Worm (Caenorhabditis elegans) whole organism, early embryonic: ENCODE data around the gene T10H4.4.
"Not testable (repeated sequence)": the region's sequence is repeated elsewhere in the genome, so short reads cannot be mapped to it uniquely, and the experiment has no call there.

Source experiments
- B0310.2 ChIP-seq: sonication (generic microtip); optimal IDR thresholded peaks from 2 replicates; lab custom pipeline; 2016; ENCODE audit warnings: mild to moderate bottlenecking, missing genetic modification characterization, missing compliant biosample characterization
- F13C5.2 ChIP-seq: sonication (generic microtip); optimal IDR thresholded peaks from 2 replicates; lab custom pipeline; 2017; ENCODE audit warnings: mild to moderate bottlenecking, missing genetic modification characterization, inconsistent platforms, missing compliant biosample characterization
- aly-1 ChIP-seq: sonication (generic microtip); optimal IDR thresholded peaks from 2 replicates; lab custom pipeline; 2016; ENCODE audit warnings: missing genetic modification characterization, missing compliant biosample characterization
- ama-1 ChIP-seq: fragments of 150-350 bp; optimal IDR thresholded peaks from 2 replicates; lab custom pipeline; 2014
- ceh-13 ChIP-seq: fragments of 200-800 bp; sonication (Bioruptor generic); optimal IDR thresholded peaks from 2 replicates; lab custom pipeline; 2018; ENCODE audit warnings: mild to moderate bottlenecking, missing genetic modification characterization, missing compliant biosample characterization
- ceh-36 ChIP-seq: sonication (generic microtip); optimal IDR thresholded peaks from 2 replicates; lab custom pipeline; 2016; ENCODE audit warnings: missing genetic modification characterization, inconsistent platforms, missing compliant biosample characterization
- ets-7 ChIP-seq: sonication (generic microtip); optimal IDR thresholded peaks from 2 replicates; lab custom pipeline; 2016; ENCODE audit warnings: missing genotype, missing genetic modification characterization, missing compliant biosample characterization
- flt-1 ChIP-seq: fragments of 200-800 bp; sonication (Bioruptor generic); IDR thresholded peaks from 2 replicates; pipeline ENCODE4 v1.3.6; 2022; ENCODE audit warnings: missing genetic modification characterization, missing compliant biosample characterization
- hmbx-1 ChIP-seq: sonication (generic microtip); optimal IDR thresholded peaks from 2 replicates; lab custom pipeline; 2016; ENCODE audit warnings: mild to moderate bottlenecking, missing genetic modification characterization, missing compliant biosample characterization
- hmg-4 ChIP-seq: fragments of 200-800 bp; sonication (Bioruptor generic); optimal IDR thresholded peaks from 2 replicates; lab custom pipeline; 2018; ENCODE audit warnings: mild to moderate bottlenecking, missing genetic modification characterization, missing compliant biosample characterization
- hnd-1 ChIP-seq: sonication (generic microtip); optimal IDR thresholded peaks from 2 replicates; lab custom pipeline; 2016; ENCODE audit warnings: missing genetic modification characterization, missing compliant biosample characterization
- pes-1 ChIP-seq: fragments of 200-800 bp; sonication (Bioruptor generic); IDR thresholded peaks from 2 replicates; pipeline ENCODE4 v1.3.6; 2022; ENCODE audit warnings: missing genetic modification reagents, missing genetic modification characterization, missing compliant biosample characterization
- scrt-1 ChIP-seq: fragments of 200-800 bp; sonication (Bioruptor generic); IDR thresholded peaks from 2 replicates; pipeline ENCODE4 v1.3.6; 2022; ENCODE audit warnings: missing genetic modification characterization, missing compliant biosample characterization
- sea-1 ChIP-seq: fragments of 200-800 bp; sonication (Bioruptor generic); conservative IDR thresholded peaks from 2 replicates; pipeline ENCODE4 v1.3.6; 2022; ENCODE audit warnings: missing genetic modification characterization, missing compliant biosample characterization
- tbx-11 ChIP-seq: fragments of 200-800 bp; sonication (Bioruptor generic); IDR thresholded peaks from 2 replicates; pipeline ENCODE4 v1.3.6; 2022; ENCODE audit warnings: missing genetic modification characterization, missing compliant biosample characterization
- tbx-37 ChIP-seq: fragments of 200-800 bp; sonication (Bioruptor generic); conservative IDR thresholded peaks from 2 replicates; pipeline ENCODE4 v1.3.6; 2022; ENCODE audit warnings: missing genetic modification reagents, missing genetic modification characterization, missing compliant biosample characterization
- tra-4 ChIP-seq: sonication (generic microtip); optimal IDR thresholded peaks from 2 replicates; lab custom pipeline; 2017; ENCODE audit warnings: missing genetic modification characterization, missing compliant biosample characterization

The T10H4.4 gene

DNA sequence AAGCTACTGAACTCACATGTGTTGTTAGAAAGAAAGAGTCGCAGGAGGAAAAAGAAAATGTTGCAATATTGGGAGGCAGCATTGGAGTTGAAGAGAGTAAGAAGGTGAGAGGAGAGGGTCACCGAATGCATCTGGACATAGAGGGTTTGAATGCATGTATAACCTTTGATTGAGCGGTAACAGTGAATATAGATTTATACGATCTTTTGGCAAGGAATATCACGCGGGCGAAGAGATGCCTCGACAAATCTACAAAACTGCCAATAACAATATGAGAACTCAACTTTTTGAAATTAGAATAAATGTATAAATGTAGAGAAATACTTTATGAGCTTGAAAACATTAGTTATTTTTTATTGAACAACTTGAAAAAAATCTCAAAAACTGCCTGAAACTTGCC is 9.8 kb downstream of the T10H4.4 start, which contains the start of gene M01B2.10:
M01B2.10 (minus strand) TSS at position 101 of the 400 bp plus-strand sequence.
- TF ChIP-seq tbx-37 (GFP tag; lab: Robert Waterston, UW); tbx-11 (GFP tag; lab: Robert Waterston, UW); F13C5.2 (tag; lab: Kevin White, UChicago): not testable (repeated sequence)

DNA sequence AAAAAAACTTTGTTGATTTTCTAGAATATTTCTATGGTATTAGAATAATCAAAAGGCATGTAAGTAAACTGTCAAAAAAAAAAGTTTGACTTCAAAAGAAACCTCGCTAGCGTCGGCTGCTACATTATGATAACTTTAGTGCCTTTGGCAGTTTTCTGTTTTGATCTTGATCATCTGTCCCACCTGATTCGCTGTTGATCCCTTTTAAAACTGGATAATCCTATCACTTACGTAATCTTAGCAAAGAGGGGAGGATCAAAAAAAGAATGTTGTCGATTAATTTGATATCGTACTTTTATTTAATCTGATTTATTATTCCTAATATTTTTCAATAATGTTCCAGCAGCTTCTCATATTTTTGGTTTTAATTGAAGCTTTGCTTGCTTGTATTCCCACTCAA is 12.3 kb downstream of the T10H4.4 start, which contains the start of gene M01B2.8:
M01B2.8 (plus strand) TSS at position 301 of the 400 bp plus-strand sequence.
- TF ChIP-seq flt-1 (GFP tag; lab: Robert Waterston, UW): no peak
- TF ChIP-seq ama-1 (lab: Kevin White, UChicago): no peak
- no peak for TF ChIP-seq hnd-1 (tag; lab: Kevin White, UChicago)
- no peak for TF ChIP-seq sea-1
- no peak for TF ChIP-seq hmg-4 (GFP tag; lab: Kevin White, UChicago)
- TF ChIP-seq tbx-37 (GFP tag; lab: Robert Waterston, UW): no peak
- no peak for TF ChIP-seq aly-1 (tag; lab: Kevin White, UChicago)

DNA sequence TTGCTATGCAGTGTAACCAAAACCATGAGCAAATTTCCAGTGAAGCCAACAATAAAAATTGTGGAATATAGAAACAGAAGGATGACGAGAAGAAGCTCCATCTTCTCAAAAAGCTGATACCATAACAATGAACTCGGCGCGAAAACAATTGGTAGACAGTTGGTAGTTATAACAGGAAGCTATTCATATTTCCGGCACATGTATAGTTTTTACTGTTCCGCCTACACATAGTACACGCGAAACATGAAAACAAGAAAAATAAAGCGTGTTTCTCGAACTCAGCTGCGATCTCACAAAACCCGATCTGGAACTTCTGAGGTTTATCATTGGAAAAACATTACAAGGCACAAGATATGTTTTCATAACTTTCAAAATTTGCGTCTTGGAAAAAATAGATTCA is 13.1 kb downstream of the T10H4.4 start, which contains the start of gene srsx-37:
srsx-37 (minus strand) TSS at position 101 of the 400 bp plus-strand sequence.
- no peak for TF ChIP-seq hmbx-1 (tag; lab: Kevin White, UChicago)
- no peak for TF ChIP-seq ama-1 (lab: Kevin White, UChicago)
- TF ChIP-seq hmg-4 (GFP tag; lab: Kevin White, UChicago): no peak
- TF ChIP-seq ceh-36 (tag; lab: Kevin White, UChicago): no peak
- no peak for TF ChIP-seq ets-7 (tag; lab: Kevin White, UChicago)
- no peak for TF ChIP-seq flt-1 (GFP tag; lab: Robert Waterston, UW)
- no peak for TF ChIP-seq B0310.2 (tag; lab: Kevin White, UChicago)
- TF ChIP-seq hnd-1 (tag; lab: Kevin White, UChicago): no peak
- no peak for TF ChIP-seq ceh-13 (GFP tag; lab: Kevin White, UChicago)
- no peak for TF ChIP-seq pes-1 (GFP tag; lab: Robert Waterston, UW)
- TF ChIP-seq sea-1: no peak
- TF ChIP-seq scrt-1 (GFP tag; lab: Robert Waterston, UW): no peak
- no peak for TF ChIP-seq tra-4 (tag; lab: Kevin White, UChicago)
- TF ChIP-seq tbx-11 (GFP tag; lab: Robert Waterston, UW): no peak
- TF ChIP-seq tbx-37 (GFP tag; lab: Robert Waterston, UW): no peak
- TF ChIP-seq aly-1 (tag; lab: Kevin White, UChicago): no peak

DNA sequence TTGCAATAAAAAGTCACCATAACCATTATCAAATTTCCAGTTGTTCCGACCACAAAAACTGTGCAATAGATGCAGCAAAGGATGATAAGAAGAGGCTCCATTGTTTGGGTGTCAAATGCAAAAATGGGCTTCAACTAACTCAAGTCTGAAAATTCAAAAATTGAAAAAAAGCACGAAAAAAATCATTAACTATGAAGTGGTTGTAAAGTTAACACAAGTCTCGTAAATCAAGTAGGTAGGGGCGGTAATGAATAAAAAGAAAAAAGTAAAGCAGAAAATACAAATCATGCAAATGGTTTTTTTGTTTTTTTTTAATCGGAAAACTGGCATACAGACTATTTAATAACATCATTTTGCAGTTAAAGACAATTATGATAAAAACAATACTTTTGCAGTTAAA is 15.5 kb downstream of the T10H4.4 start, which contains the start of gene srsx-39:
srsx-39 (minus strand) TSS at position 101 of the 400 bp plus-strand sequence.
- TF ChIP-seq tbx-11 (GFP tag; lab: Robert Waterston, UW); pes-1 (GFP tag; lab: Robert Waterston, UW); hmbx-1 (tag; lab: Kevin White, UChicago): not testable (repeated sequence)

DNA sequence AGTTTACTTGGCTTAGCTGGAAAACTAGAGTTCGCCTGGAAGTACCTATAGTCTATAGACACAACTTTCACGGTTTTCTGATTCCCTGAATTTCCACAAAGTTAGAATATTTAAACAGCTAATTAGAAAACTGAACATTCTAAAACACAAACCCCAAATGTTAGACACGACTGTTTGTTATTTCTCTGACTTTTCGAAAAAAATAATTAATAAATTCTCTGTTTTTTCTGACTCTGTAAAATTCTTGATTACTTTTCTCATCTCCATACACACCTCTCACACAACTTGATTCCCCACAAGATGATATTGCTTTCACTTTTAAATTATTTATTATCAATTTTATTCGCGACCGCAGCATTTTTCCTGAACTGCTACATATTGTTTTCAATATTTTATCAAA is 18.6 kb downstream of the T10H4.4 start, which contains the start of gene srbc-75:
srbc-75 (plus strand) TSS at position 301 of the 400 bp plus-strand sequence.
- no peak for TF ChIP-seq sea-1
- TF ChIP-seq ceh-36 (tag; lab: Kevin White, UChicago): no peak
- TF ChIP-seq tbx-37 (GFP tag; lab: Robert Waterston, UW): no peak
- no peak for TF ChIP-seq scrt-1 (GFP tag; lab: Robert Waterston, UW)
- no peak for TF ChIP-seq tra-4 (tag; lab: Kevin White, UChicago)
- TF ChIP-seq B0310.2 (tag; lab: Kevin White, UChicago): no peak
- TF ChIP-seq tbx-11 (GFP tag; lab: Robert Waterston, UW): no peak
- no peak for TF ChIP-seq hmbx-1 (tag; lab: Kevin White, UChicago)
- no peak for TF ChIP-seq aly-1 (tag; lab: Kevin White, UChicago)
- TF ChIP-seq ets-7 (tag; lab: Kevin White, UChicago): no peak
- TF ChIP-seq hmg-4 (GFP tag; lab: Kevin White, UChicago): no peak
- no peak for TF ChIP-seq F13C5.2 (tag; lab: Kevin White, UChicago)

DNA sequence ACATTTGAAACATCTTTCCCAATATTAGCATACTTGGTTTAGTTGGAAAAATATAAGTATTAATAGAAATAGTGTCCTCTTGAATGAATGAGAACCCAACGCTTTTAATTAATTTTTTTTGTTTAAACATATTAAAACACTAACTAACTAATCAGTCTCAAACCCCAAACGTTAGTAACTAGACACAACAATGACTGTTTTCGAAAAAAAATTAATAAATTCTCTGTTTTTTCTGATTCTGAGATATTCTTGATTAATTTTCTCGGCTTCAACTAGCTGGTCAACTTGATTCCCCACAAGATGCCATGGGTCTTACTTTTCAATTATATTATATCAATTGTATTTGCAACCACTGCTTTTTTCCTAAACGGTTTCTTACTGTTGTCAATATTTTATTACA is 20.1 kb downstream of the T10H4.4 start, which contains the start of gene srbc-76:
srbc-76 (plus strand) TSS at position 301 of the 400 bp plus-strand sequence.
- no peak for TF ChIP-seq ceh-13 (GFP tag; lab: Kevin White, UChicago)
- no peak for TF ChIP-seq tbx-37 (GFP tag; lab: Robert Waterston, UW)

DNA sequence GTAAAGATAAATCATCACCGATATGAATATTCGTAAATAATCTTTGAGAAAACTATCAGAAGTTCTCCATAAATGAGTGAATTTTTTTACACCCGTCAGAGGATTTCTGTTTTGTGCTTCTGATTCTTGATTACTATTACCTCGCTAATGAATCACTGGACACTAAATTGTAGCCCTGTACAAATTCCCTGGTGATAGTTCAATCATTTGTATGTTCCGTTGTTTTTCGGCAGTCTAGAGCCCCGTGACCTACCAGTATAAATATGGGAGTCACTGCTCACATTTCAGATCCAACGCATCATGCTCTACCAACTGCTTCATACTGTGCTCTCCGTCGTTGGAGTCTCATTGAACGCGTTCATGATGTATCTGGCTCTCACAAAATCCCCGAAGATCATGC is 21.9 kb downstream of the T10H4.4 start, which contains the start of gene srd-28:
srd-28 (plus strand) TSS at position 301 of the 400 bp plus-strand sequence.
- TF ChIP-seq hmg-4 (GFP tag; lab: Kevin White, UChicago); aly-1 (tag; lab: Kevin White, UChicago); tra-4 (tag; lab: Kevin White, UChicago): not testable (repeated sequence)

DNA sequence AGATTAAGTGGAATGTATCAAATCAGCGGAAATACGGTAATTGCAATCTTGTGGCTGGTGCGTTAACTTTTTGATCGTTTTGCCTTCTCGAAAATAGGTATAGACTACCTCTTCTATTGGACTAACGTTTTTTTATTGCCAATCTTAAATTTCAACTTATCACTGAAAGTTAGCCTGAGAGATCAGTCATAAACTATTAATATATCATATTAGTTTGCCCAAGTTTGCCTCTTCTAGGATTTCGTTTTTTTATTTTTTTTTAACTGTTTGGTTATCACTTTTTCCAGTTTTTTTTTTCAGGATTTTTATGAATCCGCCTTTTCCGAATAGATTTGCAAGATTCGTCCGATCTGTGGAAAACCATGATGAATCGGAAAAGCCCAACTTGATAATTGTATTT is 27.7 kb downstream of the T10H4.4 start, which contains the start of gene kin-30:
kin-30 (plus strand) TSS at position 301 of the 400 bp plus-strand sequence.
- TF ChIP-seq sea-1 (no peak), ama-1 (lab: Kevin White, UChicago) (no peak)
